Worm (Caenorhabditis elegans) whole organism, young adult: Measurements from ENCODE around the gene ZK1290.5.

Experiments used
- dox-1 ChIP-seq: fragments of 200-800 bp; sonication (Bioruptor generic); IDR thresholded peaks from 2 replicates; pipeline ENCODE4 v1.3.6; 2022; ENCODE audit warnings: missing genetic modification reagents, missing genetic modification characterization, missing compliant biosample characterization
- dpff-1 ChIP-seq: sonication (generic microtip); optimal IDR thresholded peaks from 2 replicates; lab custom pipeline; 2017; ENCODE audit warnings: mild to moderate bottlenecking, missing genetic modification characterization, missing compliant biosample characterization
- lag-1 ChIP-seq: fragments of 200-800 bp; sonication (Bioruptor generic); IDR thresholded peaks from 2 replicates; pipeline ENCODE4 v1.3.6; 2022; ENCODE audit warnings: missing genetic modification reagents, missing genetic modification characterization, missing compliant biosample characterization
- madf-8 ChIP-seq: fragments of 200-800 bp; sonication (Bioruptor generic); conservative IDR thresholded peaks from 2 replicates; pipeline ENCODE4 v1.3.6; 2022; ENCODE audit warnings: missing genetic modification reagents, missing genetic modification characterization, missing compliant biosample characterization
- mcd-1 ChIP-seq: fragments of 200-800 bp; sonication (Bioruptor generic); IDR thresholded peaks from 2 replicates; pipeline ENCODE4 v1.3.6; 2022; ENCODE audit warnings: missing genetic modification reagents, missing genetic modification characterization, missing compliant biosample characterization
- nhr-90 ChIP-seq: sonication (generic microtip); optimal IDR thresholded peaks from 2 replicates; lab custom pipeline; 2016; ENCODE audit warnings: missing genotype, mild to moderate bottlenecking, missing genetic modification characterization, missing compliant biosample characterization
- rec-8 ChIP-seq, 2 experiments: sonication (generic microtip); optimal IDR thresholded peaks; 2 replicates each; lab custom pipeline; 2016; ENCODE audit warnings: mild to moderate bottlenecking in 2 of 2, missing genetic modification characterization in 2 of 2, missing genetic modification reagents in 2 of 2, missing genotype in 2 of 2, missing biosample characterization in 1 of 2, missing compliant biosample characterization in 1 of 2, moderate library complexity in 1 of 2
- unc-62 ChIP-seq: fragments of 150-350 bp; optimal IDR thresholded peaks from 2 replicates; lab custom pipeline; 2014; ENCODE audit warnings: missing biosample characterization, missing genetic modification reagents, missing genetic modification characterization
- zim-3 ChIP-seq: sonication (generic microtip); optimal IDR thresholded peaks from 2 replicates; lab custom pipeline; 2017; ENCODE audit warnings: mild to moderate bottlenecking, missing genetic modification characterization, moderate library complexity, missing compliant biosample characterization

DNA sequence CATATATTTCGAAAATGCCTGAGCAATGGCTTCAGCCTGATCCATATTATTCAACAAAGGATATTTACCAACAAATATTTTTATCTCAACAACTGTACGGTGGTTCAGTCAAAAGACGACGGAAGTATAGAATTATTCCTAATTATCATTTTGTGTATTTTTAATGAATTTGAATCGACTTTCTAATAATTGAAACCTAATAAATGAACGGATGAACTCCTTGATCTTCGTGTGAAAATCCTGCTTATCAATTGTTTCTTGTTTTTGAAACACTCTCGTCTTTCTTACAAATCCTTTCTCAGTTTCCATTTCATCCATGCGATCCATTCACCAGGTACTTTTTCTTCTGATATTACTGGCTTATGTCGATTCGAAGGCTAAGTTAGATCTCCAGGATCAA, 46.2 kb downstream of the ZK1290.5 start, which contains the start of gene F35D2.1:
- TF ChIP-seq zim-3 (no peak), nhr-90 (tag; lab: Kevin White, UChicago) (no peak), lag-1 (GFP tag; lab: Robert Waterston, UW) (no peak), rec-8 (tag; optimal IDR thresholded peaks at IDR 0.05; lab: Kevin White, UChicago) (no peak), dox-1 (no peak), dpff-1 (no peak), unc-62 (GFP tag; lab: Kevin White, UChicago) (no peak), madf-8 (GFP tag; lab: Robert Waterston, UW) (no peak), mcd-1 (GFP tag; lab: Robert Waterston, UW) (no peak)
